Fruit fly (Drosophila melanogaster) ovary, adult (tissue): ENCODE results near the gene CG11726.

ENCODE experiments used
- CG17801 ChIP-seq: fragments of 200-800 bp; optimal IDR thresholded peaks from 2 replicates; lab custom pipeline; 2019; ENCODE audit warnings: missing biosample characterization, mild to moderate bottlenecking, missing genetic modification characterization, moderate library complexity; ENCODE audit not compliant: partially characterized antibody

Gene CG11726

DNA sequence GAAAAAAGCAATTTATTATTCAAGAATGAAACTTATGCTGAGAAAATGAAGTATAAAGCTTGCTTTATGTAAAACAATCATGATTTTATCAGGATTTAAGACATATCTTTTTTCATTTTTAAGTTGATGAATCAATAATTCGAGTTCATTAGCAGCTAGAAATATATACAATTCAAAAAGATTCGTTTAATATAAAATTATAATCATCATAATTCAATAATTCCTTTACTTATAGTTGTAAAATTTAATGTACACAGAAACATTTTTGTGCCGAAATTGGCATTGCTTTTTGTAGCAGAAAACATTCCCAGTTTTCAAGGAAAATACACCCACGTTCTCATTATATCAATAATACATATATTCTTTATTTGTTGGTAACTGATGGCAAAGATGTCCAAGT, at the start of gene CG11726:
TSS of gene CG11726 (plus strand) at position 301 of the 400 bp plus-strand sequence.
- no peak for TF ChIP-seq CG17801 (GFP tag; lab: Kevin White, UChicago)

DNA sequence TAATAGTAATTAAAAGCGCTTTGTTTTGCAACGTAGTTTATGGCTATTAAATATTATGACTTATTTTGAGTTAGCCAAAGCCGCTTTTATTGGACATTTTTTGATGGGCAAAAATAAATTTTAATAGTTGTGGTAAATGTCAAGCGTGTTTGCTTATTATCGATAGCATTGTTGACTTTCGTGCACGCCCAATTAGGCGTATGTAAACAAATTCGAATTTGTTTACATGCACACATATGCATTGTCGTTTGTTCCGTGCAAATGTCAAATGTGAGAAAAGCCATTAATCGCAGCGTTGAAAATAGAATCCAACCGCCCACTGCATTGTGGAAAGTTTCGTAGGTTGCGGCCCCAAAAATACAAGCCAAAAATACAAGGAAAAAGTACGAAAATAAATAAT, 49.0 kb upstream of the CG11726 start:
- no peak for TF ChIP-seq CG17801 (GFP tag; lab: Kevin White, UChicago)

DNA sequence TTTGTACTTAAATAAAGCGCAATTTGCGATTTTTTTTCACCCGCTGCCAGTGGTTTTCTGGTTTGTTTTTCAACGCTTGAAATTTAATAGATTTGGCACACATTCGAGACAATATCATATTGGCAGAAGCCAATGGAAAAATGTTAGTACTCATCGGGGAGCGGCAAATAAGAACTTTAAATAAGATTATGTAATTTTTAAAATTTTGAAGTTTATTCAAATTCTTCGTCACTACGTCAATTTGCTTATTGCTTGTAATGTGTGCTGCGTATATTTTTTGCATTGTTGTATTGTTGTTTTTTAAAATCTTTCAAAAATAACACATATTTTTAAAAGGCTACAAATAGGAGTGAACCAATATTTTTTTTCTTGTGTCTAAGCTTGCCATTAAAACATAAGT, 47.5 kb upstream of the CG11726 start:
- TF ChIP-seq CG17801 (GFP tag; lab: Kevin White, UChicago) = no peak

DNA sequence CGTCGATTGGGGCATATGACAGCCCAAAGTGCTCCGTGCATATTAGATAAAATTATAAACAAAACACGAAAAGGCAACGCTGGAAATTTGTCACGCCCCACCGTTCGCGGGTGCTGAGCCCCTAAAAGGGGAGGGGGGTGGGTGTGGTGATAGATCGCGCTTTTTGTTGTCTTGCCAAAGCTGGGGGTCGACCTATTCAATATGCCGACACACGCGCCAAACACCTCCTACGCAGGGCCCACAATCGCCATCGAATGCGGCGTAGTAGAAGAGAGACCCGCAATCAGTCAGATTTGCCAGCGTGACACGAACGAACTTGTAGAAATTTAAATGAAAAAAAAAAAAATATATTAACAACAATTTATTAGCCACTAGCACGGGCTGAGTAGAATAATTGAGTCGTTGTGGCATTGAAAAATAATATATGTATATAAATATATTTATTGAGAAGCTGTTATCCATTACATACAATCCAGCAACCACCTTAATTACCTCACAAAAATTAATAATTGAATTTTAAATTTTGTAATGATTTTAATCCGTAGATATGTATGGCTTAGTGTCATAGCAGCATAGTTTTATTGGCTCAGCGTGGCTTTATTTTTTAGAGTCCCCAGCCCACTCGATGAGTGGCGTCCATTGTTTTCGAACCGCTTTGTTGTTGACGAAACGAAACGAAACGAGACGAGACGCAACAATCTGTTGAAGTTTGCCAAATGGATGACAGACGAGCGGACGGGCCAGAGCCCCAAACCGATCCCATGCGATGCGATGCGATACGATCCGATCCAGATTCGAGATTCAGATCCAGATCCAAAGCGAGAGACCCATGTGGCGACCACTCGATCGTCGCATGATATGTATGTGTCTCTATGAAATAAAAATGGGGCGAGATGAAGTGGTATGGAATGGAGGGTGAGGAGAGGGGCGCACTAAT, 45.3 kb upstream of the CG11726 start:
- peak; percentile 15 for TF ChIP-seq CG17801 (GFP tag; lab: Kevin White, UChicago)

DNA sequence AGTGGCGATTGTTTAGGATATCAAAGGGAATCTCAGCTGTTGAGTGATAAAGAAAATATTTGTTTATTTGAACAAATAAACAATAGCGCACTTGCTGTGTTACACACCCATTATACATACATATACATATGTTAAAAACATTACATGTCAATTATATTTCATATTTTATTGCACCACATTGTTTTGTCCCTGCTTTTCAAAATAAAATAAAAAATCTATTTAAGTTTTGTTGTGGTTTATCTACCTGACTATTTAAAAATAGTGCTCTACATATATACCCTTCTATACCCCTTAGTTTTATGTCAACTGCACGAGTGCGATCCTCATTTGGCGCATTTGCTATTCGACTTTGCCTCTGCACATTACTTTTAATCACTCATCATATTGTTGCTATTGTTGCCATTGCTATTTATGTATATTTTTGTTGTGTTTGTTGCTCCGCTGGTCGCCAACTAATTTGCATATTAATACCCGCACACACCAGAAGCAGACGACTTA, 44.5 kb upstream of the CG11726 start:
- TF ChIP-seq CG17801 (GFP tag; lab: Kevin White, UChicago) = peak; percentile 79

DNA sequence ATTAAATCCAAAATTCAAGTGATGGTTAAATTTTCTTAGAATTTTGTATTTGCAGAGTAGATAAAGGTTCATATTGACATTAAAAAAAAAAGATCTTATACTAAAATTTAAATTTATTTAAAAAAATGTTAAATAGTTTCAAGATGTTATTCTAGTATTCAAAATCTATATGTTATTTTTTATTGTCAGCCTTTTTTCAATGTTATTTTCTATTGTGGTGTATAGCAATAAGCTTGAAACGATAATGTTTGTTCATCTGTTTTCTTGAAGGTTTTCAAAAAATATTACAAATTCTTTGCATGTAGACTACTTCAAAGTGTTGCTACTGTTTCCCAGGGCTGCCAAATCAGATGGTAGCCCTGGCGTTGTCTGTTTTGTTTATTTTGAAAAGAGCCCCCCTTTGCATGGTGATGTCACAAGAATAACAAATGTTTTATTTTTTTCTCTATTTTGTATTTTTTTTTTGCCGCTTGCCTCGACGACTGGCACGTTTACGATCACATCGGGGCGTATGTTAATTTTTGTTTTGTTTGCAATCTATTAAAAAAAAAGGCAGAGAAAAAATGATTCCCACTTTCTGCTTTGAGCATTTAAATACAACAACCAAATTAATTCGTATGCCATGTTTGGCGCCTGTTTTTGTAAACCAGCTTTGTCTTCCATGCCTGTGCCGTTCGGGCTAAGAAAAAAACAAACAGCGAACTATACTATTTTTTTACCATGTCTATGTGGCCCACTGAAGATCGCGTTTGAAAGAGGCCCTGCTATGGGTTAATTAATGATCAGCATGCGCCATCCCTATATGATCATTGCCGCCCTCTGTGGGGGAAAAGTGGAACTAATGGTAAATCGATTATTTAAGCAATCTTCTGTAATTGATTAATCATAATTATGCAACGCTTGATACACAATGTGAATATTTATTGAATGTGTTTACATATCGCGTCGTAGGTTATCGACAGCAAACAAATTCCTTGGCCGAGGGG, 43.5 kb upstream of the CG11726 start:
- TF ChIP-seq CG17801 (GFP tag; lab: Kevin White, UChicago) = no peak

DNA sequence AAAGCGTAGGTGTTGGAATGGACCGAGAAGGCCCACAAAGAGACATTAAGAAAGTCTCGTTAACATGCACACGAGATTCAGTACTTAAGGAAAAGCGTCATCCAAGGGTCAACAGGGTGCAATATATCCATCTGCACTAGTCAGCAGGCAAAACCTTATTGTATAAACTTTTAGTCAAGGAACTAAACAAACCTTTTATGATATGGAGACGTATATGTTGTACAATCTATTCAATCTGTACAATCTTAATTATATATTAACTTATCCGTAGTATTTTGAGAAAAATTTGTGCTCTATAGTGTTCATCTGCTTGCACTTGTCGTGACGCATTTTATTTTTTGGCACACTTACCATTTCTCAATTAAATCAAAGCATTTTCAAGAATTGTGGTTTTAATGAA, 42.8 kb upstream of the CG11726 start:
- TF ChIP-seq CG17801 (GFP tag; lab: Kevin White, UChicago) = no peak

DNA sequence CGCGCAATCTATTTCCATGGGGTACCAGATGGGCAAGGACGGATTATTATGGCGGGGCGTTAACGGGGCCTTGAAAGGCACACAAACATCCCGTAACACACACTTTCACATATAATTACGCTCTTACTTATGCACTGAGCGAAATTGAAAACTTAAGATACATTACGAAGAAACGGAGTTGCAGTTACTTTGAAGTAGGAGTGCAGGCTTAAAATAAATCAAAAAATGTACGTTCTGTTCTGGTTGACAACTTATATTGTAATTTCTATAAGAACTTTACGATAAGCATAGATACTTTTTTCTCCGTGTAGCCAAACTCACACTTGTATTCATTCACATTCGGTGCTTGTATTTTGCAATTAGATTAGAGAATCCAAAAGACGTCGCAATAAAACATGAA, 41.5 kb upstream of the CG11726 start:
- peak; percentile 37 for TF ChIP-seq CG17801 (GFP tag; lab: Kevin White, UChicago)

DNA sequence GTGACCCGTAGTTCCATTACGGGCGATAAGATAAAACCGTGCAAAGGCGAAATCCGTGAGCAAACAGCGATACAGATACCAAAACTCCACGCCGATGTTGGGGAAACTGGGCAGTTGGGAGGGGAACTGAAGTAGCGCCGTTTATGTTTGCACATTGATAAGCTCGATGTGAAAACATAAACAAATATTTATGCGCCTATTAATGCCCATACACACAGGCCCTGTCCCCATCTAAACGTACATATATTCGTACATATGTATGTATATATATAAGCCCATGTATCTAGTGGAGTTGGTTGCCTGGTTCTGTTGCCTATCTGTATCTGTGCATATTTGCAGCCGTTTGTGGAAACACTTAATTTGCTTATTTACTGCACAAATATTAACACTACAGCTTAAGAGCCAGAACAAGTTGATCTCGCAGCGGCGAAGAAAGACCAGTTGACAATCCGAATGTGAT, 40.2 kb upstream of the CG11726 start:
- no peak for TF ChIP-seq CG17801 (GFP tag; lab: Kevin White, UChicago)

DNA sequence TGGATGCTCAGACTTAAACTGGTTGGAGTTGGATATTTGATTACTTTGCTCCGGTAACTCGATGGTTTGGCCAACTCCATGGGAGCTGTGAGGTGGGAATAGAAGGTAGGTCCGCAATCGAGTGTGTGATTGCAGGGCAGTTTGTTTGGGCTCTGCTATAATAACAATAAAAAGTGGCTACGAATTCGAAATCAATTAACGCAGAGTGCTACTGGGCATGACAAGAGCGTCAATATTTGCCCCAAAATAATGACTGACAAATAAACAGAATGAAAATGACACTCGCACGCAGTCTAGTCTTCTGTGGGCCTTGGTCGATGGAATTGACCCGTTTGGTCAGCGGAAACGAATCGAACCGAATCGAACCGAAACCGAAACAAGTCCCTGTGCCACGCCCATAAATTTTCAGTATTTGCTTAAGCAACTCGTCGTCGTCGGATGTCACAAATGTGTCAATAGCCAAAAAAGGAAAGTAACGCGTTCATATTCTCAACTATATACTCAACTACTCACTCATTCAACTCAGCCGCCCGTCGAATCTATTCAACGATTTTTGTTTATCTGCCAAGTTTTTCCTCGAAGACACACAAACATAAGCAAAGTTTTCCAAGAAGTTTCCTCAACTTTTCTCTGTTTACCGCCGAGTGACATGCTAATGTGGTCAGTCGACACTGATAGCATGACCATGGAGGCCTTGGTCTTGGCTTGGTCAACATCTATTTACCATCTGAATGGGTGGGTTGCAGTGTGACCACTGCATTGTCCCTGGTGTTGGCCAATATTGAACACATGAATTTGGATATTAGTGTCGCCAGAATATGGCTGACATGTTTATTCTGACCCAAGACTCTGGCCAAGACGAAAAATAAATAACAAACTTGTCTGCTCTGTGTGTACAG, 38.8 kb upstream of the CG11726 start:
- TF ChIP-seq CG17801 (GFP tag; lab: Kevin White, UChicago) = no peak

DNA sequence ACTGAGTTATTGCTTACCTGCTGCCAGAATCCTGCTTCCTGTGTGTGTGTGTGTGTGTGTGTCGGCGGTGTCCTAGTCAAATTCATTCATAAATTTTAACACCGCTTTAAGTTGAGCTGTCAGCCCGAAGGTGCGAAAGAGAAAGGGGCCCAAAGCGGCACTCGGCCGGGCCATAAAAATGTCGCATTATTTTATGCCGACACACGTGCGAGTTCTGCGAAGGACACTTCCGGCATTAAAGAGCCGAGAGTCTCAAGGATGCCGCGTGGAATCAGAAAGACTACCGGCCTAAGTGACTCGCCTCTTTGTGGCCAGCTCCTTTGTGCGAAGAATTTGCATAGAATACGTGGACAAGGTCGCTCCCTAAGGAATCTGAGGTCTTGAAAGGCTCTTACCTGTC, 37.4 kb upstream of the CG11726 start:
- TF ChIP-seq CG17801 (GFP tag; lab: Kevin White, UChicago) = no peak

DNA sequence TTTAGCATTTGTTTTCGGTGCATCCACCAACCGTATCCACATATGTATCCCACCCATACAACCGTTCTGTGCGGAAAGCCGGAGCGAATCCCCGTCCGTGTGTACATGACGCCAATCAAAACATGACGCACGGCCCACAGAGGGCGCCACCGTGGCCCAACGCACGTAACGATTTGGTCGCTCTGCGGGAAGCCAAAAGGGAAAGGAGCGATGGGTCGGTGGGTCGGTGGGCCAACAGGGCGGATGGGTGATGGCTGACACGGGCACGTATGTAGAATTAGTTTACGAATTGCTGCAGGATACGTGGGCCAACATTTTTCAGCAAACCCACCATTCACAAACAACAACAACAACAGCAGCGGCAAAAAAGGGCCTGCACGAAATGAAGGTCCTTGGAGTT, 35.8 kb upstream of the CG11726 start:
- no peak for TF ChIP-seq CG17801 (GFP tag; lab: Kevin White, UChicago)

DNA sequence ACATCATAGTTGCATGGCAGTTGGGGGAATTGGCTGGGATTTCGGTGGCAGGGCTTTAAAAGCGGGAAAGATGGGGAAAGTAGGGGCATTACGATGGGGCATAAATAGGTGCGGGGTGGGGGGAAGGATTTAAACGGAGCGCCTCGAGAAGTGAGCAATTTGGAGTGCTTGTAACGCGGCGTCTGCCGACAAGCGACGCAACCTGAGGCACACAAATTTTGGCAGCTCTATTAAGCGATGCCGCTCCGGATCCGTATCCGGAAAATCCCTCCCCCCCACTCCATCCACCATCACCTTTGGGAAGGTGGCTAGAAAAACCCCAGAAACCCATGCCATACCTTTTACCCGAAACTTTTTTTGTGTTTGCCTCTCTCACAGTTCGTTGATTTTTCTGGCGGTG, 34.9 kb upstream of the CG11726 start:
- TF ChIP-seq CG17801 (GFP tag; lab: Kevin White, UChicago) = no peak

DNA sequence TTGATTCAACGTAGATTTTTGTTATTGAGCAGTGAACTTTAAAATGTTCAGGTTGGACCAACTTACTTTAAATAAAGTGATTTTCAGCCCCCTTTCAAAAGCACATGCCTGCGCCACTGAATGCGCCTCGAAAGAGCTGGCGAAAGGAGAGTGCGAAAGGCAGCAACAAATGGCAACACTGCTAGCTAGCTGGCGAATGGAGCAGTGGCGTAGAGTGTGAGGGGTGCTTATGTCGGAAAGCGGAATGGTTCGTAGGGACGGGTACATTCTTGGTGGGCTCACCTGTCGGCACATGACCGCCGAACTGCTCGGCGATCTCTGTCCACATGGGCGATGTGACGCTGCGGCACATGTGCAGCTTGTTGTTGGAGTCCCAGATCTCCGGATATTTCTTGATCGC, 30.2 kb upstream of the CG11726 start:
- TF ChIP-seq CG17801 (GFP tag; lab: Kevin White, UChicago) = peak; percentile 49
